Fruit fly (Drosophila melanogaster): ENCODE data around the gene acs.

DNA sequence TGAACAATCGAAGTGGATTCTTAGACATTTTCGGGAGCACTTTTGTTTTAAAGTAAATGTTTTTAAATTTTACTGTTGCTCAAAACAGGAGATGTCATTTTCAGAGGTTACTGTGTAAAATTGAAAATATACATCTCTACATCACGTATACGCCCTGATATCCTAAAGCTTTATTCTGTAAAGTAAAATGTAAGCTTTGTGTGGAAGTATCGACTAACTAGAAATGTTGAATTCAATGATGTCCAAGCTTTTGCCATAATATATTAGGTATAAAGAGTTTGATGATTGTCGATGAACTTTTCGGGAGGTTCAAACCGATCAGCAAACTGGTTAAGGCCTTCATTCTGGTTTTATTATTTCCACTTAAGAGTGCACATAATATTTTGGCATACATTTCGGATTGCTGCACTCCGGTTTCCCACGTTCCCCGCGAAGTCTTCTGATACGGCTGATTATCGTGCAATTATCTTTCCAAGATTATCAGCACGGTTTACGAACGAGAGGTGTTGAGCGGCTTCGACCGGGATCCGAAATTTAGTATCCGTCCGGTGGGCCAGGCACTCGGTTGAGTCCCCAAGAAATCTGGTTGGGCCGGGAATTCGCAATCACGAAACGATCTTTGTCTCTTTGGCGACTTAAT is at the start of gene acs, which contains the start of gene CG11815:
- TF ChIP-seq dsf (GFP tag; optimal IDR thresholded peaks at IDR 0.05; ENCODE audit: borderline replicate concordance) (no peak), foxo (GFP tag; optimal IDR thresholded peaks at IDR 0.05) (no peak), Mio (GFP tag; optimal IDR thresholded peaks at IDR 0.05) (no peak), br (GFP tag; optimal IDR thresholded peaks at IDR 0.05) (no peak), Myc (optimal IDR thresholded peaks at IDR 0.05) (peak; percentile 42), lola (GFP tag; optimal IDR thresholded peaks at IDR 0.05) (no peak), pan (optimal IDR thresholded peaks at IDR 0.05) (no peak)

Measured in whole organism, wandering third instar larva.